Worm (Caenorhabditis elegans): Measurements from ENCODE around the gene larp-1.

Gene larp-1

ce11 chrIII:5031375-5031836 lies 14.0 kb upstream of the larp-1 start (continued):
- TF ChIP-seq php-3 (GFP tag; IDR thresholded peaks at IDR 0.05) (peak; percentile 69), nhr-48 (tag; optimal IDR thresholded peaks at IDR 0.05) (peak; percentile 63), T20F7.1 (GFP tag; optimal IDR thresholded peaks at IDR 0.05) (peak; percentile 67), vab-7 (GFP tag; IDR thresholded peaks at IDR 0.05) (peak; percentile 72)

DNA sequence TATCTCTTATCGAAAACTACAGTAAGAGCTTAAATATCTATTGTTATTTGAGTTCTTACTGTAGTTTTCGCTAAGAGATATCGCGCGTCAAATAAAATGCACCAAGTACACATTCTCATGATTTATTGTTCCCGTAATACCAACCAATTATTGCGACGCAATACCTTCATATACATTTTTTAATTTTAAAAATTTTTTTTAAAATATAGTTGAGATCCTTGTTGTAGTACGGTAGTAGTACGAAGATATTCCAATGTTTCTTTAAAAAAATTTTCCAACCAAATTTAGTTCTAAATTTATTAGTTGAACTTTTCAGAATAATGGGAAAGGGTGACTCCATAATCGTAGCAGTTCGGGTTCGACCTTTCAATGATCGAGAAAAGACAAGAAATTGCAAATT lies 13.2 kb upstream of the larp-1 start, which contains the start of gene klp-6:
Gene klp-6, plus strand, starts transcription at position 301 of the 400 bp plus-strand sequence.
- TF ChIP-seq lin-39 (tag; optimal IDR thresholded peaks at IDR 0.05) (no peak), F49E8.2 (tag; optimal IDR thresholded peaks at IDR 0.05; ENCODE audit: borderline replicate concordance) (no peak), jun-1 (tag; optimal IDR thresholded peaks at IDR 0.05) (no peak), zfp-3 (GFP tag; conservative IDR thresholded peaks at IDR 0.05) (no peak), daf-19 (GFP tag; conservative IDR thresholded peaks at IDR 0.05) (no peak), ceh-28 (tag; optimal IDR thresholded peaks at IDR 0.05) (no peak), zfp-2 (tag; optimal IDR thresholded peaks at IDR 0.05) (no peak), ceh-62 (tag; optimal IDR thresholded peaks at IDR 0.05) (no peak), ZK546.5 (tag; optimal IDR thresholded peaks at IDR 0.05) (no peak), D1046.2 (GFP tag; IDR thresholded peaks at IDR 0.05) (no peak), ceh-44 (GFP tag; IDR thresholded peaks at IDR 0.05) (no peak), nhr-10 (tag; optimal IDR thresholded peaks at IDR 0.05) (no peak), hlh-30 (tag; optimal IDR thresholded peaks at IDR 0.05; ENCODE audit: insufficient read depth) (no peak), T20F7.1 (GFP tag; optimal IDR thresholded peaks at IDR 0.05) (no peak)

- TF ChIP-seq zip-11 (GFP tag; IDR thresholded peaks at IDR 0.05), result no peak
- TF ChIP-seq nhr-11 (tag; optimal IDR thresholded peaks at IDR 0.05), result no peak
- TF ChIP-seq dpl-1 (GFP tag; optimal IDR thresholded peaks at IDR 0.05), result no peak
- peak; percentile 49; the same call in 1 of the 2 replicates for TF ChIP-seq T26A8.4 (GFP tag; IDR thresholded peaks at IDR 0.05)
- 0 out of 2 replicates have a peak, but pooled peaks have one; percentile 11 for TF ChIP-seq lin-38 (GFP tag; IDR thresholded peaks at IDR 0.05)
- no peak for TF ChIP-seq tag-97 (GFP tag; IDR thresholded peaks at IDR 0.05)
- no peak for TF ChIP-seq mdt-29 (GFP tag; IDR thresholded peaks at IDR 0.05)
- no peak for TF ChIP-seq egl-27 (tag; optimal IDR thresholded peaks at IDR 0.05)
- TF ChIP-seq aha-1 (tag), result peak; percentile 78
Observed at ce11 chrIII:5027219-5027618, 9.8 kb upstream of the larp-1 start.

DNA sequence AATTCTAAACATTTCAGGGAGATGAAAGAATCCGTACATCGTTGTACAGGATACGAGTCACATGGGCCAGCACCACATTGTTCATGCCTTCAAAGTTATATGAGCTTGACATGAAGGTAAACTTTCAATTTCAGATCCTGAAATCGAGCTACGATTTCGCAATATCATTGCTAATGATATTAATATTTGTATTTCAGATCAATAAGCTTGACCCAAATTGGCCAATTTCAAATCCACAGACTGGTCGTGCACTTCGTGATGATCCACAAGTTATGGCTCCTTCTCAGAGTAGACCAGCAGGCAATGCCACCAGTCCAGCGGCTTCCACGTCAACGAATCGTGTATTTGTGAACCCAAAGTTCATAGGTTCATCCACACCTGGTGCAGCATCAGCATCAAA lies 8.9 kb upstream of the larp-1 start:
- TF ChIP-seq aha-1 (tag) (peak; percentile 53), Y48G9A.11 (GFP tag; IDR thresholded peaks at IDR 0.05) (no peak), unc-62 (GFP tag; optimal IDR thresholded peaks at IDR 0.05 in 1 of 2) (peak in 1 of 2 experiments; percentile 60), unc-62 (tag; optimal IDR thresholded peaks at IDR 0.05) (no peak), zfp-2 (tag; optimal IDR thresholded peaks at IDR 0.05) (no peak), zip-11 (GFP tag; IDR thresholded peaks at IDR 0.05) (no peak), pha-4 (GFP tag; IDR thresholded peaks at IDR 0.05) (no peak), pha-4 (tag; optimal IDR thresholded peaks at IDR 0.05) (no peak)

- TF ChIP-seq mdt-29 (GFP tag; IDR thresholded peaks at IDR 0.05) (0 out of 2 replicates have a peak, but pooled peaks have one; percentile 43), egl-27 (tag; optimal IDR thresholded peaks at IDR 0.05) (no peak), hmg-1.1 (GFP tag; IDR thresholded peaks at IDR 0.05) (0 out of 2 replicates have a peak, but pooled peaks have one; percentile 30), arid-1 (GFP tag; conservative IDR thresholded peaks at IDR 0.05) (no peak), nhr-237 (tag; optimal IDR thresholded peaks at IDR 0.05) (no peak), saeg-2 (GFP tag; IDR thresholded peaks at IDR 0.05) (no peak), aha-1 (tag) (peak; percentile 80), ceh-20 (GFP tag; IDR thresholded peaks at IDR 0.05) (peak; percentile 20; the same call in 1 of the 2 replicates), ctbp-1 (GFP tag; IDR thresholded peaks at IDR 0.05) (0 out of 2 replicates have a peak, but pooled peaks have one; percentile 8), ama-1 (optimal IDR thresholded peaks at IDR 0.05) (peak; percentile 80), ZK337.2 (GFP tag; IDR thresholded peaks at IDR 0.05) (0 out of 2 replicates have a peak, but pooled peaks have one; percentile 26), D1046.2 (GFP tag; IDR thresholded peaks at IDR 0.05) (no peak), spr-1 (tag; optimal IDR thresholded peaks at IDR 0.05) (peak; percentile 29), snpc-1.2 (GFP tag; IDR thresholded peaks at IDR 0.05) (peak; percentile 41; the same call in 1 of the 2 replicates), Y75B8A.6 (GFP tag; IDR thresholded peaks at IDR 0.05) (peak; percentile 79; the same call in 1 of the 2 replicates), jun-1 (tag; optimal IDR thresholded peaks at IDR 0.05) (peak; percentile 8), daf-16 (GFP tag; optimal IDR thresholded peaks at IDR 0.05) (no peak), daf-16 (tag; optimal IDR thresholded peaks at IDR 0.05) (no peak), dve-1 (tag; optimal IDR thresholded peaks at IDR 0.05; ENCODE audit: insufficient read depth) (peak; percentile 27)
Observed at ce11 chrIII:5025136-5025629, 7.7 kb upstream of the larp-1 start.
